Worm (Caenorhabditis elegans) whole organism, L1 larva: ENCODE data around the gene rbbp-5.

Source experiments
- C04F5.9 ChIP-seq: sonication (generic microtip); optimal IDR thresholded peaks from 2 replicates; lab custom pipeline; 2016; ENCODE audit warnings: missing genetic modification characterization, missing compliant biosample characterization
- C16A3.4 ChIP-seq: fragments of 150-350 bp; optimal IDR thresholded peaks from 2 replicates; lab custom pipeline; 2014; ENCODE audit warnings: missing biosample characterization, missing genetic modification characterization
- F16B12.6 ChIP-seq: fragments of 150-350 bp; optimal IDR thresholded peaks from 2 replicates; lab custom pipeline; 2014; ENCODE audit warnings: missing biosample characterization, missing genetic modification characterization
- alr-1 ChIP-seq: fragments of 200-800 bp; sonication (Bioruptor generic); optimal IDR thresholded peaks from 2 replicates; lab custom pipeline; 2018; ENCODE audit warnings: borderline replicate concordance, mild to moderate bottlenecking, missing genetic modification characterization, missing compliant biosample characterization
- blmp-1 ChIP-seq: fragments of 150-350 bp; optimal IDR thresholded peaks from 2 replicates; lab custom pipeline; 2014; ENCODE audit warnings: missing biosample characterization, missing genetic modification characterization
- ceh-63 ChIP-seq: fragments of 200-800 bp; sonication (Bioruptor generic); optimal IDR thresholded peaks from 2 replicates; lab custom pipeline; 2018; ENCODE audit warnings: mild to moderate bottlenecking, missing genetic modification characterization, missing compliant biosample characterization
- ces-1 ChIP-seq: fragments of 150-350 bp; optimal IDR thresholded peaks from 2 replicates; lab custom pipeline; 2014; ENCODE audit warnings: missing biosample characterization, missing genetic modification reagents, missing genetic modification characterization
- dpl-1 ChIP-seq, 3 experiments: fragments of 150-350 bp in 2 of 3; sonication (generic microtip) in 1 of 3; optimal IDR thresholded peaks; 2 replicates each; lab custom pipeline; 2014 to 2017; ENCODE audit warnings: missing biosample characterization in 3 of 3, missing genetic modification characterization in 3 of 3, missing genetic modification reagents in 3 of 3
- efl-1 ChIP-seq, 4 experiments: fragments of 150-350 bp; optimal IDR thresholded peaks in 3 of 4; peaks in 1 of 4; 1 replicate in 1 of 4; 2 replicates in 3 of 4; lab custom pipeline; 2014; ENCODE audit warnings: missing biosample characterization in 2 of 4, missing genetic modification characterization in 2 of 4, missing genetic modification reagents in 2 of 4
- egl-27 ChIP-seq, 2 experiments: fragments of 150-350 bp in 1 of 2; sonication (generic microtip); optimal IDR thresholded peaks; 3 replicates each; lab custom pipeline; 2017 to 2018; ENCODE audit warnings: missing biosample characterization in 2 of 2, missing genetic modification characterization in 2 of 2, missing genetic modification reagents in 2 of 2
- fkh-10 ChIP-seq: sonication (generic microtip); optimal IDR thresholded peaks from 2 replicates; lab custom pipeline; 2017; ENCODE audit warnings: missing biosample characterization, missing genetic modification reagents, missing genetic modification characterization
- fkh-4 ChIP-seq: sonication (generic microtip); optimal IDR thresholded peaks from 2 replicates; lab custom pipeline; 2016; ENCODE audit warnings: missing compliant biosample characterization, missing genetic modification characterization, borderline replicate concordance
- fos-1 ChIP-seq: fragments of 150-350 bp; optimal IDR thresholded peaks from 2 replicates; lab custom pipeline; 2014; ENCODE audit warnings: missing biosample characterization, missing genetic modification characterization
- hpl-2 ChIP-seq: fragments of 150-350 bp; optimal IDR thresholded peaks from 2 replicates; lab custom pipeline; 2014; ENCODE audit warnings: missing biosample characterization, missing genetic modification reagents, missing genetic modification characterization
- irx-1 ChIP-seq: sonication (generic microtip); optimal IDR thresholded peaks from 2 replicates; lab custom pipeline; 2016; ENCODE audit warnings: missing genetic modification characterization, missing compliant biosample characterization
- isw-1 ChIP-seq: fragments of 200-800 bp; sonication (Bioruptor generic); IDR thresholded peaks from 2 replicates; pipeline ENCODE4 v1.3.6; 2022; ENCODE audit warnings: missing genetic modification characterization, missing compliant biosample characterization
- lin-13 ChIP-seq: fragments of 150-350 bp; optimal IDR thresholded peaks from 2 replicates; lab custom pipeline; 2014; ENCODE audit warnings: missing biosample characterization, missing genetic modification reagents, missing genetic modification characterization
- lin-14 ChIP-seq: fragments of 200-800 bp; sonication (Bioruptor generic); optimal IDR thresholded peaks from 2 replicates; lab custom pipeline; 2018; ENCODE audit warnings: mild to moderate bottlenecking, missing genetic modification characterization, moderate library complexity, missing compliant biosample characterization
- lin-39 ChIP-seq: fragments of 150-350 bp; optimal IDR thresholded peaks from 2 replicates; lab custom pipeline; 2014; ENCODE audit warnings: missing biosample characterization, missing genetic modification reagents, missing genetic modification characterization
- lir-3 ChIP-seq: sonication (generic microtip); optimal IDR thresholded peaks from 2 replicates; lab custom pipeline; 2016; ENCODE audit warnings: mild to moderate bottlenecking, missing genetic modification characterization, moderate library complexity, missing compliant biosample characterization; ENCODE audit not compliant: poor library complexity
- lsy-2 ChIP-seq, 2 experiments: fragments of 150-350 bp; optimal IDR thresholded peaks; 2 replicates each; lab custom pipeline; 2014; ENCODE audit warnings: missing biosample characterization in 2 of 2, missing genetic modification characterization in 2 of 2
- mdl-1 ChIP-seq, 2 experiments: fragments of 150-350 bp; optimal IDR thresholded peaks; 2 replicates each; lab custom pipeline; 2014 to 2017; ENCODE audit warnings: missing biosample characterization in 2 of 2, missing genetic modification characterization in 2 of 2, inconsistent platforms in 1 of 2
- nhr-11 ChIP-seq: fragments of 150-350 bp; optimal IDR thresholded peaks from 2 replicates; lab custom pipeline; 2014; ENCODE audit warnings: missing biosample characterization, missing genetic modification characterization
- nhr-71 ChIP-seq: sonication (generic microtip); optimal IDR thresholded peaks from 2 replicates; lab custom pipeline; 2016; ENCODE audit warnings: mild to moderate bottlenecking, missing genetic modification characterization, moderate library complexity, missing compliant biosample characterization
- skn-1 ChIP-seq: fragments of 150-350 bp; optimal IDR thresholded peaks from 2 replicates; lab custom pipeline; 2014; ENCODE audit warnings: missing biosample characterization, missing genetic modification characterization
- snpc-4 ChIP-seq: fragments of 150-350 bp; optimal IDR thresholded peaks from 2 replicates; lab custom pipeline; 2014; ENCODE audit warnings: missing biosample characterization, missing genetic modification characterization
- sptf-1 ChIP-seq: fragments of 150-350 bp; optimal IDR thresholded peaks from 2 replicates; lab custom pipeline; 2014; ENCODE audit warnings: missing biosample characterization, missing genetic modification characterization
- tbx-2 ChIP-seq: sonication (generic microtip); optimal IDR thresholded peaks from 2 replicates; lab custom pipeline; 2016; ENCODE audit warnings: missing genetic modification characterization, missing compliant biosample characterization
- unc-130 ChIP-seq: fragments of 150-350 bp; optimal IDR thresholded peaks from 2 replicates; lab custom pipeline; 2017; ENCODE audit warnings: missing biosample characterization, missing genetic modification characterization, inconsistent platforms
- unc-30 ChIP-seq: sonication (generic microtip); optimal IDR thresholded peaks from 2 replicates; lab custom pipeline; 2017; ENCODE audit warnings: missing biosample characterization, missing genetic modification characterization
- unc-62 ChIP-seq: fragments of 150-350 bp; optimal IDR thresholded peaks from 2 replicates; lab custom pipeline; 2014; ENCODE audit warnings: missing biosample characterization, missing genetic modification reagents, missing genetic modification characterization
- vab-15 ChIP-seq: sonication (generic microtip); optimal IDR thresholded peaks from 2 replicates; lab custom pipeline; 2017; ENCODE audit warnings: missing genotype, mild to moderate bottlenecking, missing genetic modification characterization, missing compliant biosample characterization
- ztf-11 ChIP-seq, 2 experiments: sonication (generic microtip); optimal IDR thresholded peaks; 2 replicates each; lab custom pipeline; 2016 to 2017; ENCODE audit warnings: missing genetic modification characterization in 2 of 2, missing biosample characterization in 1 of 2, missing compliant biosample characterization in 1 of 2

The rbbp-5 gene

DNA sequence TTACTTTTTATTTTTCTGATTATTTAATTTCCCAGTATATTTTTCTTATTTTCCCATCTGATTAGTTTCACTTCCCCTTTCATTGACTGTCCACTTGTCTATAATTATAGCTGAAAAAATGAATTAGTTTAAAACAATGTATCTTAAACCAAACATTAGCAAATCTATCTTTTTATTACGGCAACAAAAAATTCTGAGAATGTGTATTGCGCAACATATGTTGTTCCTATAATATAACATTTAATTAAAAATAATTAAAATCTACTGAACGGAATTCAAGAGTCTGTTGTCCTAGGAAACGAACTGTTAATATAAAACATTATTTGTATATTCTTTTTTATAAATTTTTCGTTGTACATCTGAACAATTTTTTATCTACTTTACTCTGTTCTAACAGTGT is 12.4 kb downstream of the rbbp-5 start:
- TF ChIP-seq lin-14 (GFP tag; lab: Kevin White, UChicago) (no peak), unc-30 (no peak), lir-3 (tag; lab: Kevin White, UChicago) (no peak), efl-1 (optimal IDR thresholded peaks at IDR 0.05; lab: Kevin White, UChicago) (no peak), efl-1 (GFP tag; optimal IDR thresholded peaks at IDR 0.05 in 1 of 2; lab: Kevin White, UChicago) (no peak), tbx-2 (tag; lab: Kevin White, UChicago) (no peak), C04F5.9 (tag; lab: Kevin White, UChicago) (no peak), alr-1 (tag; lab: Kevin White, UChicago) (no peak), unc-130 (tag; lab: Kevin White, UChicago) (no peak), snpc-4 (no peak), isw-1 (GFP tag; lab: Robert Waterston, UW) (no peak), nhr-11 (tag; lab: Kevin White, UChicago) (no peak), lin-39 (tag; lab: Kevin White, UChicago) (no peak), ztf-11 (tag; optimal IDR thresholded peaks at IDR 0.05; lab: Kevin White, UChicago) (no peak), lsy-2 (tag; optimal IDR thresholded peaks at IDR 0.05; lab: Kevin White, UChicago) (no peak), dpl-1 (GFP tag; optimal IDR thresholded peaks at IDR 0.05; lab: Kevin White, UChicago) (no peak), irx-1 (tag; lab: Kevin White, UChicago) (no peak)

DNA sequence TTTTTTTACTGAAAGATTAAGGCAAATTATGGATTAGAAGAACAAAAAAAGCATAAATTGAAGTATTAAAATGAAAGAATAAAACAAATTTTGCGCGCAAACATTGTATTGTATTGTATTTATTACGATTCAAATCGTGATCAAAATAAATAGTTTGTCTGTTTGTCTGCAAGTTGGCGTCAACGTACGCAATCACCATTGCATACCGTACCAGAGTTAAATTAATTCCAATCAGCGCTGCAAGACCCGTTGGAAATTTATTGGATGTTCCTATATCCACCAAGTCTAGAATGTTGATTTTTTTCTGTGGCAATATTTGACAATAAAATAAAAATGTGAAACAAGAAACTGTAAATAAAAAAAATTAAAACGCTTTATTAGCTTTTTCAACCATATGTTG is 15.6 kb downstream of the rbbp-5 start, which contains the start of gene heri-1:
Gene heri-1 (minus strand): TSS at position 8 of the 400 bp plus-strand sequence.
- TF ChIP-seq F16B12.6 (tag; lab: Kevin White, UChicago): no peak
- no peak for TF ChIP-seq lir-3 (tag; lab: Kevin White, UChicago)
- no peak for TF ChIP-seq egl-27 (tag; optimal IDR thresholded peaks at IDR 0.05; lab: Kevin White, UChicago)
- no peak for TF ChIP-seq skn-1 (tag; lab: Kevin White, UChicago)
- no peak for TF ChIP-seq ztf-11 (tag; optimal IDR thresholded peaks at IDR 0.05; lab: Kevin White, UChicago)
- TF ChIP-seq fos-1 (tag; lab: Kevin White, UChicago): no peak
- TF ChIP-seq hpl-2 (GFP tag; lab: Kevin White, UChicago): no peak
- TF ChIP-seq fkh-4 (tag; lab: Kevin White, UChicago): no peak
- no peak for TF ChIP-seq ceh-63 (GFP tag; lab: Kevin White, UChicago)
- TF ChIP-seq nhr-71: no peak
- no peak for TF ChIP-seq vab-15
- TF ChIP-seq C16A3.4 (tag; lab: Kevin White, UChicago): no peak
- no peak for TF ChIP-seq blmp-1 (tag; lab: Kevin White, UChicago)
- TF ChIP-seq lin-13 (GFP tag; lab: Kevin White, UChicago): no peak

DNA sequence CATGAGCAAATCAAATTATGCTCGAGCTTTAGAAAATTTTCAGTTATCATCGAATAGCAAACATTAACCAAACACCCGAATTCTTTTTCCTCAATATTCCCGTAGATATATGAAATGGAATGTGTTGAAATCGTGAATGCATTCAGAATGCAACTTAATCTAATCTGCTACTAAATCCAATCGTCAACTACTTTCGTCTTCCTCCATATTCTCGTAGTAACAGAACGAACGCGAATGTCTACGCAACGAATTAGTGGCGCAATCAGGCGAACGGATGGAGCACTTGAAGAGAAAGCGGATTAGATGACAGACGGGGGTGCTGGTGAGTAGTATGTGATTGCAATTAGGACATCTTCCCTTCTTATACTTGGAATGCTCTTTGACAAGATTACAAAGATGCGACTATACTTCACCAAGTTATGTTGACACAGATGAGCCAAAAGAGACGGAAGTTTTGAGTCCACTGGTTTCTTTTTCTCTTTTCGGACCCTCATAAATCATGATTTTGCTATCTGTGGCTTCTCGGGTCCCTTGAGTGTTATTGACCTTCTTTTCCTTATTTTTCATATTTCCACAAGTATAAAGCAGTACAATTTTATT is 16.3 kb downstream of the rbbp-5 start:
- no peak for TF ChIP-seq ces-1 (GFP tag; lab: Kevin White, UChicago)
- TF ChIP-seq sptf-1: no peak
- peak; percentile 16 for TF ChIP-seq lin-14 (GFP tag; lab: Kevin White, UChicago)

DNA sequence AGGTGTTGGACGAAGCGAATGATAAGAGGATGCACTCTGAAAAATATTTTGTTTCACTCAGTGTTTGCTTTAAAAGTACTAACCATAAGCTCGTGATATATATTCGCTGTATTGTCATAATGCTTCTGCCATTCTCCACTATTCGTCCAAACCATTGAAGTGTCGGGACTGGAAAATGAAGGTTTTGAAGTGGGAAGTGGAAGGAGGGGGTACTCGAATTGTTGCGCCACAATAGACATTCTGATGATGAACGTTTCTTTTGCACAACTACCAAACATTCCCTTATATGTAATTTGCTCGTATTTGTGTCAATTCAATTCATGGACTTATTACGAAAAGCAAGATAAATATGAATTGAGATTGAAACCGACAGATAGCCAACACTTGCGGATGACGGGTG is 17.7 kb downstream of the rbbp-5 start:
- TF ChIP-seq fkh-10 (GFP tag; lab: Kevin White, UChicago): peak; percentile 16
- no peak for TF ChIP-seq mdl-1 (tag; optimal IDR thresholded peaks at IDR 0.05; lab: Kevin White, UChicago)
- no peak for TF ChIP-seq blmp-1 (tag; lab: Kevin White, UChicago)
- TF ChIP-seq unc-30: no peak
- no peak for TF ChIP-seq egl-27 (tag; optimal IDR thresholded peaks at IDR 0.05; lab: Kevin White, UChicago)

DNA sequence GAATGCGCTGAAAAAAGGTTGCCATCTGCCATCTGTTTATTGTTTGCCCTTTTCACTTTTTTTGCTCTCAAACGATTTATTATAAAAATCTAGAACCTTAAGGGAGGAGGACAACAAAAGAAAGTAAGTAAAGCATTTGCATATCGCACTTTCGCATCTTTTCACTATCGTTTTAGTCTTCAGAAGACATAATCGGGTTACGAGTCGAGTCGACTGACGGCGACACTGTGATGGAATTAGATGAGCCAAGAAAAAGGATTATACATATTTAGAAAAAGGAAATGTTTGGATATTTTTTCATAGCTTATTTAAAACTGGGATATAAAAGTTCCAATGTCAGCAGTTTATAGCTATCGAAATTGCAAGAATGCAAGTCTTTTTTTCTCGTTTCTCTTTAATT is 19.1 kb downstream of the rbbp-5 start:
- TF ChIP-seq unc-62 (no peak), blmp-1 (tag; lab: Kevin White, UChicago) (peak; percentile 25)
